Fruit fly (Drosophila melanogaster) whole organism, embryonic: Measurements from ENCODE around the gene CG7101.

ENCODE experiments used
- Asciz ChIP-seq: fragments of 200-800 bp; sonication (Bioruptor generic); optimal IDR thresholded peaks from 2 replicates; lab custom pipeline; 2017; ENCODE audit warnings: missing biosample characterization, mild to moderate bottlenecking, missing genetic modification characterization, missing genetic modification reagents
- CG10462 ChIP-seq: fragments of 200-800 bp; sonication (Bioruptor generic); optimal IDR thresholded peaks from 2 replicates; lab custom pipeline; 2016; ENCODE audit warnings: missing biosample characterization, missing genetic modification characterization
- CG10654 ChIP-seq: fragments of 200-800 bp; sonication (Bioruptor generic); optimal IDR thresholded peaks from 2 replicates; lab custom pipeline; 2016; ENCODE audit warnings: missing biosample characterization, missing genetic modification characterization
- CG11560 ChIP-seq: fragments of 200-800 bp; sonication (Bioruptor generic); IDR thresholded peaks from 3 replicates; pipeline ENCODE4 v1.3.6; 2022; ENCODE audit warnings: missing biosample characterization, missing genetic modification characterization
- CG14667 ChIP-seq: fragments of 200-800 bp; sonication (Bioruptor generic); IDR thresholded peaks from 2 replicates; pipeline ENCODE4 v1.3.6; 2022; ENCODE audit warnings: missing biosample characterization, missing genetic modification characterization
- CG15073 ChIP-seq: fragments of 200-800 bp; sonication (Bioruptor generic); optimal IDR thresholded peaks from 2 replicates; lab custom pipeline; 2016; ENCODE audit warnings: missing biosample characterization, missing genetic modification characterization
- CG17568 ChIP-seq: fragments of 200-800 bp; sonication (Bioruptor generic); optimal IDR thresholded peaks from 2 replicates; lab custom pipeline; 2018; ENCODE audit warnings: missing biosample characterization, mild to moderate bottlenecking, missing genetic modification characterization, moderate library complexity
- CG17612 ChIP-seq: fragments of 200-800 bp; sonication (Bioruptor generic); IDR thresholded peaks from 2 replicates; pipeline ENCODE4 v1.3.6; 2022; ENCODE audit warnings: missing biosample characterization, missing genetic modification characterization
- CG17912 ChIP-seq: fragments of 200-800 bp; sonication (Bioruptor generic); optimal IDR thresholded peaks from 2 replicates; lab custom pipeline; 2018; ENCODE audit warnings: missing biosample characterization, mild to moderate bottlenecking, missing genetic modification characterization
- CG2712 ChIP-seq: fragments of 200-800 bp; optimal IDR thresholded peaks from 3 replicates; lab custom pipeline; 2019; ENCODE audit warnings: missing biosample characterization, mild to moderate bottlenecking, missing genetic modification characterization, moderate library complexity
- CG30020 ChIP-seq: fragments of 200-800 bp; optimal IDR thresholded peaks from 2 replicates; lab custom pipeline; 2019; ENCODE audit warnings: missing biosample characterization, mild to moderate bottlenecking, missing genetic modification characterization, moderate library complexity
- CG33213 ChIP-seq: fragments of 200-800 bp; sonication (Bioruptor generic); optimal IDR thresholded peaks from 3 replicates; lab custom pipeline; 2016; ENCODE audit warnings: missing biosample characterization, missing genetic modification characterization
- CG33557 ChIP-seq: fragments of 200-800 bp; sonication (Bioruptor generic); optimal IDR thresholded peaks from 2 replicates; lab custom pipeline; 2019; ENCODE audit warnings: missing biosample characterization, mild to moderate bottlenecking, missing genetic modification characterization, moderate library complexity
- CG6765 ChIP-seq: fragments of 200-800 bp; sonication (Bioruptor generic); optimal IDR thresholded peaks from 3 replicates; lab custom pipeline; 2017; ENCODE audit warnings: missing biosample characterization, mild to moderate bottlenecking, missing genetic modification characterization
- CG8281 ChIP-seq: fragments of 200-800 bp; sonication (Bioruptor generic); optimal IDR thresholded peaks from 2 replicates; lab custom pipeline; 2018; ENCODE audit warnings: missing biosample characterization, mild to moderate bottlenecking, missing genetic modification characterization, moderate library complexity
- CG8290 ChIP-seq, 3 experiments: fragments of 200-800 bp; sonication (Bioruptor generic); optimal IDR thresholded peaks; 2 replicates each; lab custom pipeline; 2016 to 2019; ENCODE audit warnings: missing biosample characterization in 3 of 3, missing genetic modification characterization in 3 of 3, mild to moderate bottlenecking in 2 of 3, moderate library complexity in 1 of 3
- CG8359 ChIP-seq: fragments of 200-800 bp; sonication (Bioruptor generic); optimal IDR thresholded peaks from 2 replicates; lab custom pipeline; 2017; ENCODE audit warnings: missing biosample characterization, mild to moderate bottlenecking, missing genetic modification characterization, borderline replicate concordance
- CG8924 ChIP-seq: fragments of 200-800 bp; optimal IDR thresholded peaks from 3 replicates; lab custom pipeline; 2019; ENCODE audit warnings: missing biosample characterization, mild to moderate bottlenecking, missing genetic modification characterization, moderate library complexity
- CG9932 ChIP-seq: fragments of 200-800 bp; sonication (Bioruptor generic); IDR thresholded peaks from 2 replicates; pipeline ENCODE4 v1.3.6; 2022; ENCODE audit warnings: missing biosample characterization, missing genetic modification characterization
- CoRest ChIP-seq: fragments of 200-800 bp; sonication (Bioruptor generic); optimal IDR thresholded peaks from 3 replicates; lab custom pipeline; 2018; ENCODE audit warnings: missing biosample characterization, mild to moderate bottlenecking, missing genetic modification characterization, moderate library complexity
- Deaf1 ChIP-seq: fragments of 200-800 bp; optimal IDR thresholded peaks from 3 replicates; lab custom pipeline; 2019; ENCODE audit warnings: missing biosample characterization, mild to moderate bottlenecking, missing genetic modification characterization, moderate library complexity
- Dfd ChIP-seq, 2 experiments: fragments of >200 bp; optimal IDR thresholded peaks; 2 replicates each; lab custom pipeline; 2017; ENCODE audit warnings: missing biosample characterization in 2 of 2, missing genetic modification characterization in 2 of 2
- Dll ChIP-seq: fragments of 200-800 bp; sonication (Bioruptor generic); IDR thresholded peaks from 4 replicates; pipeline ENCODE4 v1.3.6; 2022; ENCODE audit warnings: missing biosample characterization, missing genetic modification characterization; ENCODE audit not compliant: partially characterized antibody
- Hr78 ChIP-seq, 2 experiments: fragments of 200-800 bp in 1 of 2; fragments of >200 bp in 1 of 2; sonication (Bioruptor generic) in 1 of 2; optimal IDR thresholded peaks; 2 replicates each; lab custom pipeline; 2017 to 2019; ENCODE audit warnings: missing biosample characterization in 2 of 2, missing genetic modification characterization in 2 of 2, mild to moderate bottlenecking in 1 of 2, moderate library complexity in 1 of 2
- PHDP ChIP-seq: fragments of 200-800 bp; sonication (Bioruptor generic); optimal IDR thresholded peaks from 3 replicates; lab custom pipeline; 2018; ENCODE audit warnings: missing biosample characterization, mild to moderate bottlenecking, missing genetic modification characterization, moderate library complexity
- Ravus ChIP-seq: fragments of 200-800 bp; sonication (Bioruptor generic); IDR thresholded peaks from 2 replicates; pipeline ENCODE4 v1.3.6; 2022; ENCODE audit warnings: missing biosample characterization, missing genetic modification characterization
- Scr ChIP-seq: fragments of 200-800 bp; sonication (Bioruptor generic); IDR thresholded peaks from 2 replicates; pipeline ENCODE4 v1.3.6; 2022; ENCODE audit warnings: missing biosample characterization, missing genetic modification characterization; ENCODE audit not compliant: partially characterized antibody
- Tbp ChIP-seq: fragments of >200 bp; optimal IDR thresholded peaks from 2 replicates; lab custom pipeline; 2018; ENCODE audit warnings: missing biosample characterization, missing genetic modification characterization
- abd-A ChIP-seq: fragments of 200-800 bp; sonication (Bioruptor generic); optimal IDR thresholded peaks from 3 replicates; lab custom pipeline; 2019; ENCODE audit warnings: missing biosample characterization, mild to moderate bottlenecking, missing genetic modification characterization, moderate library complexity
- ara ChIP-seq: fragments of 200-800 bp; sonication (Bioruptor generic); IDR thresholded peaks from 2 replicates; pipeline ENCODE4 v1.3.6; 2022; ENCODE audit warnings: missing biosample characterization, missing genetic modification characterization
- bcd ChIP-seq: fragments of 200-800 bp; sonication (Bioruptor generic); optimal IDR thresholded peaks from 2 replicates; lab custom pipeline; 2017; ENCODE audit warnings: missing biosample characterization, mild to moderate bottlenecking, missing genetic modification characterization
- cwo ChIP-seq: fragments of 200-800 bp; sonication (Bioruptor generic); optimal IDR thresholded peaks from 3 replicates; lab custom pipeline; 2017; ENCODE audit warnings: missing biosample characterization, missing genetic modification characterization, mild to moderate bottlenecking, moderate library complexity, missing genetic modification reagents
- dmrt99B ChIP-seq: fragments of 200-800 bp; sonication (Bioruptor generic); optimal IDR thresholded peaks from 2 replicates; lab custom pipeline; 2018; ENCODE audit warnings: missing biosample characterization, mild to moderate bottlenecking, missing genetic modification characterization, moderate library complexity
- ems ChIP-seq: fragments of 200-800 bp; sonication (Bioruptor generic); optimal IDR thresholded peaks from 3 replicates; lab custom pipeline; 2016; ENCODE audit warnings: missing biosample characterization, missing genetic modification characterization
- fd102C ChIP-seq: fragments of 200-800 bp; sonication (Bioruptor generic); optimal IDR thresholded peaks from 2 replicates; lab custom pipeline; 2018; ENCODE audit warnings: missing biosample characterization, mild to moderate bottlenecking, missing genetic modification characterization, moderate library complexity
- fd64A ChIP-seq: fragments of 200-800 bp; sonication (Bioruptor generic); optimal IDR thresholded peaks from 3 replicates; lab custom pipeline; 2018; ENCODE audit warnings: missing biosample characterization, mild to moderate bottlenecking, missing genetic modification characterization
- fru ChIP-seq: fragments of >200 bp; optimal IDR thresholded peaks from 2 replicates; lab custom pipeline; 2017
- gcm2 ChIP-seq: fragments of 200-800 bp; sonication (Bioruptor generic); optimal IDR thresholded peaks from 2 replicates; lab custom pipeline; 2016; ENCODE audit warnings: missing biosample characterization, missing genetic modification characterization
- h ChIP-seq: fragments of >200 bp; optimal IDR thresholded peaks from 2 replicates; lab custom pipeline; 2017
- luna ChIP-seq: fragments of 200-800 bp; sonication (Bioruptor generic); optimal IDR thresholded peaks from 2 replicates; lab custom pipeline; 2016; ENCODE audit warnings: missing biosample characterization, missing genetic modification characterization
- odd ChIP-seq: fragments of 200-800 bp; sonication (Bioruptor generic); optimal IDR thresholded peaks from 2 replicates; lab custom pipeline; 2017; ENCODE audit warnings: missing biosample characterization, mild to moderate bottlenecking, missing genetic modification characterization
- pita ChIP-seq: fragments of 200-800 bp; sonication (Bioruptor generic); optimal IDR thresholded peaks from 2 replicates; lab custom pipeline; 2017; ENCODE audit warnings: missing biosample characterization, mild to moderate bottlenecking, missing genetic modification characterization
- salm ChIP-seq: fragments of 200-800 bp; sonication (Bioruptor generic); optimal IDR thresholded peaks from 2 replicates; lab custom pipeline; 2018; ENCODE audit warnings: missing biosample characterization, mild to moderate bottlenecking, missing genetic modification characterization
- sd ChIP-seq: fragments of 200-800 bp; sonication (Bioruptor generic); optimal IDR thresholded peaks from 3 replicates; lab custom pipeline; 2018; ENCODE audit warnings: missing biosample characterization, mild to moderate bottlenecking, missing genetic modification characterization, moderate library complexity
- sens ChIP-seq: fragments of 200-800 bp; sonication (Bioruptor generic); peaks from one replicate; lab custom pipeline; 2016; ENCODE audit warnings: missing biosample characterization, missing genetic modification characterization
- unc-4 ChIP-seq: fragments of 200-800 bp; sonication (Bioruptor generic); IDR thresholded peaks from 2 replicates; pipeline ENCODE4 v1.3.6; 2022; ENCODE audit warnings: missing biosample characterization, missing genetic modification characterization; ENCODE audit not compliant: partially characterized antibody
- zen2 ChIP-seq: fragments of 200-800 bp; sonication (Bioruptor generic); IDR thresholded peaks from 3 replicates; pipeline ENCODE4 v1.3.6; 2022; ENCODE audit warnings: missing biosample characterization, missing genetic modification characterization; ENCODE audit not compliant: partially characterized antibody
- zfh1 ChIP-seq: fragments of 200-800 bp; sonication (Bioruptor generic); IDR thresholded peaks from 3 replicates; pipeline ENCODE4 v1.3.6; 2022; ENCODE audit warnings: missing biosample characterization, missing genetic modification characterization

Gene CG7101

DNA sequence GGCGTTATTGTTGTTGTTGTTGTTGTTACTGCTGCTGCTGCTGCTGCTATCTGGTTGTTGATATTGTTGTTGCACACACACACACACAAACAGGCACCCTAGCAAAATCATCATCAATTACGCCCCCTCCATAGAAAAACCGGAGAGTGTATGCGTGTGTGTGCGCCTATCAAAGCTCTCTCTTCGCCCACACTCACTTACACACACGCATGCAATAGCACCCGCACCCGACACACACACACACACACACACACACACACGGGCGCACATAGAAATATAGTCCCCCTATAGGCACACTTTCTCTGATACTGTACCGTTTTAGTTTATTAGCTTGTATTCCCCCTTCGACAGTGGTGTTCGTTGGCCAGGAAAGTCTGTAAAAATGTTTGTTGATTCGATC is 16.0 kb upstream of the CG7101 start (continued):
- no peak for TF ChIP-seq gcm2 (GFP tag; lab: Kevin White, UChicago)
- TF ChIP-seq CG10654 (GFP tag; lab: Kevin White, UChicago) = no peak
- TF ChIP-seq Deaf1 (tag; lab: Kevin White, UChicago) = peak; percentile 6
- no peak for TF ChIP-seq fd64A (GFP tag; lab: Kevin White, UChicago)
- no peak for TF ChIP-seq PHDP (tag; lab: Kevin White, UChicago)
- TF ChIP-seq sens (GFP tag; lab: Kevin White, UChicago) = no peak
- no peak for TF ChIP-seq luna

DNA sequence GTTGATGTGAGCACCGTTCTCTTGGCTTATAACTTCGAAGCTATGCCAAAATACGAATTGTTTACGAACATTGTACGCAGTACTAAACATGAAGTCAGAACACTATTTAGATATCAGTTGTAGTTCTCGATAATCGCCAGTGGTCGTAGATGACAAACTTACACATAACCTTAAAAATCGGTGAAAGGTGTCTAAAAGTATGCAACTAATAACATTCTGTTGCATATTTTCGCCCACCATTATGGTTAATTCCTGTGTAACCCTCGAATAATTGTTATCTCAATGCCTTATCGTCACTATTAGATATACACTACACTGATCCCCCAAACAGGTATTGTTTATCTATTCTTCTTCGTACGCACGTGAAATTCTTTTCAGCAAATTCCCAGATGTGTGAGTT is 15.4 kb upstream of the CG7101 start:
- TF ChIP-seq CG8290 (GFP tag; optimal IDR thresholded peaks at IDR 0.05; lab: Kevin White, UChicago) = peak; percentile 96
- peak; percentile 78 to 99 for TF ChIP-seq CG8290 (tag; optimal IDR thresholded peaks at IDR 0.05; lab: Kevin White, UChicago)
- TF ChIP-seq bcd = no peak
- TF ChIP-seq Ravus (GFP tag; lab: Robert Waterston, UW) = no peak
- peak; percentile 77 for TF ChIP-seq CG17612 (GFP tag; lab: Robert Waterston, UW)
- no peak for TF ChIP-seq Dll (GFP tag; lab: Robert Waterston, UW)
- TF ChIP-seq abd-A (tag; lab: Kevin White, UChicago) = no peak
- no peak for TF ChIP-seq sd (tag; lab: Kevin White, UChicago)
- TF ChIP-seq CG33213 (GFP tag; lab: Kevin White, UChicago) = no peak

DNA sequence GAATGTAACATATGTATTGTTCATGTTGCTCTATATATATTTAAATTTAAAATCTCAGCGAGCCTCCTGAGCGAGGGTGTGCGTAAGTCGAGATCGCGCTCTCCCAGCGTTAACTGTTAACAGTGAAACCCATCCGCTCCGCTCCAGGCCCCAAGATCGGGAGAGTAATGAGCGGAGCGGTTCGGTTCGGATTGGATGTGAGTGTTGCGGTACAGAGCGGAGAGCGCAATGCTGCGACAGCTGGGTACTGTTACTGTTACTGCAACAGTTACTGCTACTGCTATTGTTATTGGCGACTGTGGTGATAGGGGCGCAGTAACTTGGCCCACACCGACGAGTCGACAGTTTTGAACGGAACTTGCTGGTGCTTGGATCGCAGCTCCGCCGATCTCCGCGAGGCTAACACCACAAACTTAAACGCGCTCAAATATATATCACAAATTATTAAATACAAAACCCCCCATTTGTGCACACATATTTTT is 2.0 kb downstream of the CG7101 start, which contains the start of gene Pvf1:
Pvf1 (plus strand) TSS at position 312 of the 482 bp plus-strand sequence.
- no peak for TF ChIP-seq Hr78 (GFP tag; optimal IDR thresholded peaks at IDR 0.05; lab: Kevin White, UChicago)
- no peak for TF ChIP-seq Tbp (GFP tag; lab: Kevin White, UChicago)
- no peak for TF ChIP-seq unc-4 (GFP tag; lab: Robert Waterston, UW)
- no peak for TF ChIP-seq CG8924 (tag; lab: Kevin White, UChicago)
- no peak for TF ChIP-seq zfh1 (GFP tag; lab: Robert Waterston, UW)
- peak; percentile 9 for TF ChIP-seq cwo (GFP tag; lab: Kevin White, UChicago)
- TF ChIP-seq CoRest (tag; lab: Kevin White, UChicago) = no peak
- TF ChIP-seq CG15073 (GFP tag; lab: Kevin White, UChicago) = no peak
- no peak for TF ChIP-seq CG17568 (GFP tag; lab: Kevin White, UChicago)
- TF ChIP-seq salm (tag; lab: Kevin White, UChicago) = no peak
- TF ChIP-seq pita (GFP tag; lab: Kevin White, UChicago) = no peak
- TF ChIP-seq CG10462 (GFP tag; lab: Kevin White, UChicago) = no peak
- TF ChIP-seq CG11560 = no peak
- no peak for TF ChIP-seq odd (GFP tag; lab: Kevin White, UChicago)
- TF ChIP-seq ara = no peak
- TF ChIP-seq Dfd (GFP tag; optimal IDR thresholded peaks at IDR 0.05; lab: Kevin White, UChicago) = no peak
- no peak for TF ChIP-seq CG8359 (GFP tag; lab: Kevin White, UChicago)
- no peak for TF ChIP-seq fru (lab: Kevin White, UChicago)
- TF ChIP-seq dmrt99B = no peak
- TF ChIP-seq Asciz (GFP tag; lab: Kevin White, UChicago) = no peak
- TF ChIP-seq CG17912 (GFP tag; lab: Kevin White, UChicago) = no peak
- peak; percentile 29 for TF ChIP-seq CG8281 (tag; lab: Kevin White, UChicago)
- no peak for TF ChIP-seq CG30020
- TF ChIP-seq CG9932 (GFP tag; lab: Robert Waterston, UW) = no peak
- TF ChIP-seq CG33557 (GFP tag; lab: Kevin White, UChicago) = no peak
- no peak for TF ChIP-seq Scr
- TF ChIP-seq CG14667 = no peak
- TF ChIP-seq fd102C = no peak
- no peak for TF ChIP-seq ems (GFP tag; lab: Kevin White, UChicago)
- no peak for TF ChIP-seq CG2712
- TF ChIP-seq CG6765 (GFP tag; lab: Kevin White, UChicago) = peak; percentile 13
- TF ChIP-seq h (lab: Kevin White, UChicago) = no peak
- TF ChIP-seq zen2 (GFP tag; lab: Robert Waterston, UW) = no peak
